Worm (Caenorhabditis elegans): ENCODE measurements around the gene F10A3.4.

ce11 chrV:16182110-16182509 is 33.2 kb downstream of the F10A3.4 start, which contains the start of gene srz-13:
- TF ChIP-seq flt-1 (GFP tag; IDR thresholded peaks at IDR 0.05): no peak
- TF ChIP-seq ztf-23 (GFP tag; IDR thresholded peaks at IDR 0.05): no peak
- TF ChIP-seq tab-1 (GFP tag; IDR thresholded peaks at IDR 0.05): no peak
- TF ChIP-seq klf-2 (GFP tag; conservative IDR thresholded peaks at IDR 0.05): no peak
- TF ChIP-seq ref-1 (GFP tag; conservative IDR thresholded peaks at IDR 0.05): no peak
- TF ChIP-seq T22C8.4 (GFP tag; IDR thresholded peaks at IDR 0.05): no peak
- TF ChIP-seq ztf-29 (GFP tag; IDR thresholded peaks at IDR 0.05): no peak
- TF ChIP-seq cog-1 (tag; optimal IDR thresholded peaks at IDR 0.05): no peak

Data from whole organism, midembryonic.